Fruit fly (Drosophila melanogaster): ENCODE data around the gene Galt.

The Galt gene

dm6 chr2L:6673211-6674012 lies 5.6 kb upstream of the Galt start, which contains the start of gene Spn27A (continued):
- TF ChIP-seq CG10979 (tag; optimal IDR thresholded peaks at IDR 0.05) = peak; percentile 69
- TF ChIP-seq CG30431 (GFP tag; optimal IDR thresholded peaks at IDR 0.05) = peak; percentile 22
- no peak for TF ChIP-seq gcm2 (GFP tag; optimal IDR thresholded peaks at IDR 0.05)
- TF ChIP-seq slou (GFP tag; optimal IDR thresholded peaks at IDR 0.05) = peak; percentile 51
- TF ChIP-seq crol (GFP tag; IDR thresholded peaks at IDR 0.05) = peak; percentile 70
- no peak for TF ChIP-seq Mad (GFP tag; optimal IDR thresholded peaks at IDR 0.05)
- TF ChIP-seq CG11085 (GFP tag; IDR thresholded peaks at IDR 0.05) = no peak
- peak; percentile 53 for TF ChIP-seq disco-r (GFP tag; optimal IDR thresholded peaks at IDR 0.05)
- peak; percentile 34 for TF ChIP-seq bigmax (GFP tag; optimal IDR thresholded peaks at IDR 0.05)
- TF ChIP-seq CG9437 (GFP tag; optimal IDR thresholded peaks at IDR 0.05) = peak; percentile 56
- no peak for TF ChIP-seq Rx (GFP tag; IDR thresholded peaks at IDR 0.05)
- no peak for TF ChIP-seq CG10959 (GFP tag; IDR thresholded peaks at IDR 0.05)
- TF ChIP-seq Nf-YA (GFP tag; IDR thresholded peaks at IDR 0.05) = no peak
- TF ChIP-seq CG13296 (GFP tag; optimal IDR thresholded peaks at IDR 0.05) = peak; percentile 21
- peak; percentile 37 for TF ChIP-seq crc (GFP tag; optimal IDR thresholded peaks at IDR 0.05)
- peak; percentile 25; the same call in 1 of the 2 replicates for TF ChIP-seq Rfx (GFP tag; IDR thresholded peaks at IDR 0.05)
- TF ChIP-seq CG4707 (GFP tag; optimal IDR thresholded peaks at IDR 0.05) = no peak
- no peak for TF ChIP-seq dati (GFP tag; IDR thresholded peaks at IDR 0.05)
- TF ChIP-seq her (GFP tag; optimal IDR thresholded peaks at IDR 0.05) = peak; percentile 36
- TF ChIP-seq Tbp (GFP tag; optimal IDR thresholded peaks at IDR 0.05) = no peak
- TF ChIP-seq CG2202 (tag; optimal IDR thresholded peaks at IDR 0.05) = no peak
- TF ChIP-seq Hr78 (GFP tag; optimal IDR thresholded peaks at IDR 0.05) = no peak
- TF ChIP-seq Ada2b (GFP tag; IDR thresholded peaks at IDR 0.05) = peak; percentile 46
- TF ChIP-seq cad (GFP tag; optimal IDR thresholded peaks at IDR 0.05) = no peak
- TF ChIP-seq ewg (GFP tag; optimal IDR thresholded peaks at IDR 0.05) = peak; percentile 33
- TF ChIP-seq Drgx (GFP tag; IDR thresholded peaks at IDR 0.05) = peak; percentile 65
- 0 out of 3 replicates have a peak, but pooled peaks have one; percentile 33 for TF ChIP-seq Dbx (GFP tag; IDR thresholded peaks at IDR 0.05)
- no peak for TF ChIP-seq CG11398 (GFP tag; optimal IDR thresholded peaks at IDR 0.05)
- TF ChIP-seq CG9609 (GFP tag; optimal IDR thresholded peaks at IDR 0.05) = peak; percentile 46
- no peak for TF ChIP-seq H2.0 (GFP tag; IDR thresholded peaks at IDR 0.05)
- TF ChIP-seq chinmo (GFP tag; IDR thresholded peaks at IDR 0.05; ENCODE audit: partially characterized antibody) = peak; percentile 80; the same call in 3 of the 4 replicates
- TF ChIP-seq gsb (GFP tag; IDR thresholded peaks at IDR 0.05) = no peak
- peak; percentile 52 for TF ChIP-seq CG12299 (tag; optimal IDR thresholded peaks at IDR 0.05)
- peak in 1 of 3 experiments; percentile 24 for TF ChIP-seq Stat92E (GFP tag; optimal IDR thresholded peaks at IDR 0.05)
- peak; percentile 28 for TF ChIP-seq odd (GFP tag; optimal IDR thresholded peaks at IDR 0.05)
- TF ChIP-seq HLH54F (GFP tag; optimal IDR thresholded peaks at IDR 0.05) = peak; percentile 70
- no peak for TF ChIP-seq al (GFP tag; IDR thresholded peaks at IDR 0.05)
- TF ChIP-seq cato (GFP tag; optimal IDR thresholded peaks at IDR 0.05; ENCODE audit: borderline replicate concordance) = no peak
- 0 out of 3 replicates have a peak, but pooled peaks have one; percentile 51 for TF ChIP-seq ci (GFP tag; IDR thresholded peaks at IDR 0.05)
- TF ChIP-seq ap (GFP tag; IDR thresholded peaks at IDR 0.05) = peak; percentile 50; the same call in 1 of the 2 replicates
- TF ChIP-seq CG2712 (tag; optimal IDR thresholded peaks at IDR 0.05) = peak; percentile 74
- TF ChIP-seq CG2678 (tag; optimal IDR thresholded peaks at IDR 0.05) = peak; percentile 74
- TF ChIP-seq kni (GFP tag; optimal IDR thresholded peaks at IDR 0.05) = no peak
- TF ChIP-seq MTF-1 (GFP tag; optimal IDR thresholded peaks at IDR 0.05; ENCODE audit: borderline replicate concordance) = no peak
- peak; percentile 97 for TF ChIP-seq sens (GFP tag)
- TF ChIP-seq CG2889 (GFP tag; IDR thresholded peaks at IDR 0.05) = no peak
- peak; percentile 43 for TF ChIP-seq dmrt11E (tag; optimal IDR thresholded peaks at IDR 0.05)
- TF ChIP-seq CG14667 (GFP tag; IDR thresholded peaks at IDR 0.05) = no peak; the same call in 1 of the 2 replicates
- peak; percentile 59 for TF ChIP-seq Abd-B (GFP tag; optimal IDR thresholded peaks at IDR 0.05)

Measured in whole organism, embryonic.